Fruit fly (Drosophila melanogaster) whole organism, embryonic: ENCODE measurements around the gene CG7320.

ENCODE experiments used
- Atf-2 ChIP-seq: fragments of 200-800 bp; sonication (Bioruptor generic); optimal IDR thresholded peaks from 2 replicates; lab custom pipeline; 2016; ENCODE audit warnings: missing biosample characterization, missing genetic modification characterization
- BEAF-32 ChIP-seq: fragments of 200-800 bp; sonication (Bioruptor generic); optimal IDR thresholded peaks from 3 replicates; lab custom pipeline; 2017; ENCODE audit warnings: missing biosample characterization, missing genetic modification characterization, mild to moderate bottlenecking, moderate library complexity, missing genetic modification reagents
- CG11093 ChIP-seq: fragments of 200-800 bp; sonication (Bioruptor generic); IDR thresholded peaks from 3 replicates; pipeline ENCODE4 v1.3.6; 2022; ENCODE audit warnings: missing biosample characterization, missing genetic modification characterization
- CG12299 ChIP-seq: fragments of 200-800 bp; sonication (Bioruptor generic); optimal IDR thresholded peaks from 2 replicates; lab custom pipeline; 2018; ENCODE audit warnings: missing biosample characterization, mild to moderate bottlenecking, missing genetic modification characterization
- CG12769 ChIP-seq: fragments of 200-800 bp; sonication (Bioruptor generic); optimal IDR thresholded peaks from 2 replicates; lab custom pipeline; 2019; ENCODE audit warnings: missing biosample characterization, mild to moderate bottlenecking, missing genetic modification characterization, moderate library complexity
- CG13296 ChIP-seq: fragments of 200-800 bp; sonication (Bioruptor generic); optimal IDR thresholded peaks from 3 replicates; lab custom pipeline; 2018; ENCODE audit warnings: missing biosample characterization, mild to moderate bottlenecking, missing genetic modification characterization
- CG15011 ChIP-seq: fragments of 200-800 bp; sonication (Bioruptor generic); optimal IDR thresholded peaks from 3 replicates; lab custom pipeline; 2018; ENCODE audit warnings: missing biosample characterization, mild to moderate bottlenecking, missing genetic modification characterization
- CG17385 ChIP-seq: fragments of 200-800 bp; sonication (Bioruptor generic); optimal IDR thresholded peaks from 3 replicates; lab custom pipeline; 2018; ENCODE audit warnings: missing biosample characterization, mild to moderate bottlenecking, missing genetic modification characterization
- CG30403 ChIP-seq: fragments of 200-800 bp; sonication (Bioruptor generic); optimal IDR thresholded peaks from 3 replicates; lab custom pipeline; 2016; ENCODE audit warnings: missing biosample characterization, missing genetic modification characterization
- CG3163 ChIP-seq: fragments of 200-800 bp; sonication (Bioruptor generic); optimal IDR thresholded peaks from 3 replicates; lab custom pipeline; 2016; ENCODE audit warnings: missing biosample characterization, missing genetic modification characterization
- CG32767 ChIP-seq: fragments of 200-800 bp; sonication (Bioruptor generic); IDR thresholded peaks from 2 replicates; pipeline ENCODE4 v1.3.6; 2022; ENCODE audit warnings: missing biosample characterization, missing genetic modification characterization
- CG3838 ChIP-seq: fragments of 200-800 bp; sonication (Bioruptor generic); optimal IDR thresholded peaks from 3 replicates; lab custom pipeline; 2016; ENCODE audit warnings: missing biosample characterization, missing genetic modification characterization
- CG6175 ChIP-seq: fragments of 200-800 bp; sonication (Bioruptor generic); IDR thresholded peaks from 3 replicates; pipeline ENCODE4 v1.3.6; 2022; ENCODE audit warnings: missing biosample characterization, missing genetic modification characterization
- Camta ChIP-seq: fragments of 200-800 bp; sonication (Bioruptor generic); optimal IDR thresholded peaks from 2 replicates; lab custom pipeline; 2016; ENCODE audit warnings: missing biosample characterization, missing genetic modification characterization
- Dll ChIP-seq: fragments of 200-800 bp; sonication (Bioruptor generic); IDR thresholded peaks from 4 replicates; pipeline ENCODE4 v1.3.6; 2022; ENCODE audit warnings: missing biosample characterization, missing genetic modification characterization; ENCODE audit not compliant: partially characterized antibody
- H2.0 ChIP-seq: fragments of 200-800 bp; sonication (Bioruptor generic); IDR thresholded peaks from 2 replicates; pipeline ENCODE4 v1.3.6; 2022; ENCODE audit warnings: missing biosample characterization, missing genetic modification characterization
- HmgZ ChIP-seq: fragments of 200-800 bp; sonication (Bioruptor generic); optimal IDR thresholded peaks from 2 replicates; lab custom pipeline; 2018; ENCODE audit warnings: missing biosample characterization, mild to moderate bottlenecking, missing genetic modification characterization
- MESR4 ChIP-seq: fragments of 200-800 bp; sonication (Bioruptor generic); optimal IDR thresholded peaks from 2 replicates; lab custom pipeline; 2018; ENCODE audit warnings: missing biosample characterization, mild to moderate bottlenecking, missing genetic modification characterization, moderate library complexity
- MTF-1 ChIP-seq: fragments of 200-800 bp; sonication (Bioruptor generic); optimal IDR thresholded peaks from 2 replicates; lab custom pipeline; 2018; ENCODE audit warnings: missing biosample characterization, mild to moderate bottlenecking, missing genetic modification characterization, borderline replicate concordance
- Mad ChIP-seq: fragments of 200-800 bp; sonication (Bioruptor generic); optimal IDR thresholded peaks from 2 replicates; lab custom pipeline; 2016; ENCODE audit warnings: missing biosample characterization, missing genetic modification characterization
- Med ChIP-seq: fragments of 200-800 bp; sonication (Bioruptor generic); peaks from one replicate; lab custom pipeline; 2016; ENCODE audit warnings: missing biosample characterization, missing genetic modification characterization, mild to moderate bottlenecking, inconsistent platforms, moderate library complexity
- Optix ChIP-seq: fragments of 200-800 bp; sonication (Bioruptor generic); IDR thresholded peaks from 3 replicates; pipeline ENCODE4 v1.3.6; 2022; ENCODE audit warnings: missing biosample characterization, missing genetic modification characterization
- abd-A ChIP-seq: fragments of 200-800 bp; sonication (Bioruptor generic); optimal IDR thresholded peaks from 3 replicates; lab custom pipeline; 2019; ENCODE audit warnings: missing biosample characterization, mild to moderate bottlenecking, missing genetic modification characterization, moderate library complexity
- al ChIP-seq: fragments of 200-800 bp; sonication (Bioruptor generic); IDR thresholded peaks from 2 replicates; pipeline ENCODE4 v1.3.6; 2022; ENCODE audit warnings: missing biosample characterization, missing genetic modification characterization
- cg ChIP-seq: fragments of 200-800 bp; sonication (Bioruptor generic); optimal IDR thresholded peaks from 3 replicates; lab custom pipeline; 2019; ENCODE audit warnings: missing biosample characterization, mild to moderate bottlenecking, missing genetic modification characterization, moderate library complexity
- chinmo ChIP-seq: fragments of 200-800 bp; sonication (Bioruptor generic); IDR thresholded peaks from 4 replicates; pipeline ENCODE4 v1.3.6; 2022; ENCODE audit warnings: missing biosample characterization, missing genetic modification characterization; ENCODE audit not compliant: partially characterized antibody
- chm ChIP-seq: fragments of 200-800 bp; sonication (Bioruptor generic); IDR thresholded peaks from 2 replicates; pipeline ENCODE4 v1.3.6; 2022; ENCODE audit warnings: missing biosample characterization, missing genetic modification characterization
- ci ChIP-seq: fragments of 200-800 bp; sonication (Bioruptor generic); IDR thresholded peaks from 3 replicates; pipeline ENCODE4 v1.3.6; 2022; ENCODE audit warnings: missing biosample characterization, missing genetic modification characterization
- crc ChIP-seq: fragments of 200-800 bp; sonication (Bioruptor generic); optimal IDR thresholded peaks from 2 replicates; lab custom pipeline; 2016; ENCODE audit warnings: missing biosample characterization, missing genetic modification characterization
- crol ChIP-seq: fragments of 200-800 bp; sonication (Bioruptor generic); IDR thresholded peaks from 2 replicates; pipeline ENCODE4 v1.3.6; 2022; ENCODE audit warnings: missing biosample characterization, missing genetic modification characterization
- ems ChIP-seq: fragments of 200-800 bp; sonication (Bioruptor generic); optimal IDR thresholded peaks from 3 replicates; lab custom pipeline; 2016; ENCODE audit warnings: missing biosample characterization, missing genetic modification characterization
- fd64A ChIP-seq: fragments of 200-800 bp; sonication (Bioruptor generic); optimal IDR thresholded peaks from 3 replicates; lab custom pipeline; 2018; ENCODE audit warnings: missing biosample characterization, mild to moderate bottlenecking, missing genetic modification characterization
- gcm2 ChIP-seq: fragments of 200-800 bp; sonication (Bioruptor generic); optimal IDR thresholded peaks from 2 replicates; lab custom pipeline; 2016; ENCODE audit warnings: missing biosample characterization, missing genetic modification characterization
- grn ChIP-seq: fragments of 200-800 bp; sonication (Bioruptor generic); optimal IDR thresholded peaks from 3 replicates; lab custom pipeline; 2017; ENCODE audit warnings: missing biosample characterization, missing genetic modification characterization
- gro ChIP-seq: fragments of 200-800 bp; sonication (Bioruptor generic); optimal IDR thresholded peaks from 2 replicates; lab custom pipeline; 2016; ENCODE audit warnings: missing biosample characterization, missing genetic modification characterization
- gt ChIP-seq: fragments of 200-800 bp; sonication (Bioruptor generic); IDR thresholded peaks from 2 replicates; pipeline ENCODE4 v1.3.6; 2022; ENCODE audit warnings: missing biosample characterization, missing genetic modification characterization
- klu ChIP-seq: fragments of 200-800 bp; sonication (Bioruptor generic); IDR thresholded peaks from 2 replicates; pipeline ENCODE4 v1.3.6; 2022; ENCODE audit warnings: missing biosample characterization, missing genetic modification characterization
- kni ChIP-seq: fragments of 200-800 bp; sonication (Bioruptor generic); optimal IDR thresholded peaks from 3 replicates; lab custom pipeline; 2017; ENCODE audit warnings: mild to moderate bottlenecking, missing biosample characterization, missing genetic modification reagents, missing genetic modification characterization
- mam ChIP-seq: fragments of 200-800 bp; sonication (Bioruptor generic); optimal IDR thresholded peaks from 3 replicates; lab custom pipeline; 2016; ENCODE audit warnings: missing biosample characterization, missing genetic modification characterization
- otp ChIP-seq: fragments of 200-800 bp; sonication (Bioruptor generic); IDR thresholded peaks from 3 replicates; pipeline ENCODE4, ENCODE4 v1.3.6; 2022; ENCODE audit warnings: missing biosample characterization, missing genetic modification characterization
- pfk ChIP-seq: fragments of 200-800 bp; sonication (Bioruptor generic); optimal IDR thresholded peaks from 2 replicates; lab custom pipeline; 2018; ENCODE audit warnings: missing biosample characterization, mild to moderate bottlenecking, missing genetic modification characterization, moderate library complexity
- rib ChIP-seq: fragments of 200-800 bp; sonication (Bioruptor generic); IDR thresholded peaks from 2 replicates; pipeline ENCODE4 v1.3.6; 2022; ENCODE audit warnings: missing biosample characterization, missing genetic modification characterization
- salm ChIP-seq: fragments of 200-800 bp; sonication (Bioruptor generic); optimal IDR thresholded peaks from 2 replicates; lab custom pipeline; 2018; ENCODE audit warnings: missing biosample characterization, mild to moderate bottlenecking, missing genetic modification characterization
- slbo ChIP-seq: fragments of 200-800 bp; sonication (Bioruptor generic); IDR thresholded peaks from 2 replicates; pipeline ENCODE4 v1.3.6; 2022; ENCODE audit warnings: missing biosample characterization, missing genetic modification characterization
- sna ChIP-seq: fragments of 200-800 bp; sonication (Bioruptor generic); IDR thresholded peaks from 2 replicates; pipeline ENCODE4 v1.3.6; 2022; ENCODE audit warnings: missing biosample characterization, missing genetic modification characterization; ENCODE audit not compliant: partially characterized antibody
- so ChIP-seq: fragments of 200-800 bp; sonication (Bioruptor generic); IDR thresholded peaks from 3 replicates; pipeline ENCODE4 v1.3.6; 2022; ENCODE audit warnings: missing biosample characterization, missing genetic modification characterization
- sr ChIP-seq: fragments of 200-800 bp; sonication (Bioruptor generic); IDR thresholded peaks from 3 replicates; pipeline ENCODE4 v1.3.6; 2022; ENCODE audit warnings: missing biosample characterization, missing genetic modification characterization
- twi ChIP-seq: fragments of 200-800 bp; optimal IDR thresholded peaks from 2 replicates; lab custom pipeline; 2019; ENCODE audit warnings: missing biosample characterization, mild to moderate bottlenecking, missing genetic modification characterization, moderate library complexity

Gene CG7320

dm6 chr3L:18243673-18244072, 42.4 kb downstream of the CG7320 start (continued):
- TF ChIP-seq ci (GFP tag; lab: Robert Waterston, UW) (0 out of 3 replicates have a peak, but pooled peaks have one; percentile 26), crc (GFP tag; lab: Kevin White, UChicago) (no peak), CG12299 (tag; lab: Kevin White, UChicago) (no peak), sna (GFP tag; lab: Robert Waterston, UW) (no peak), sr (peak; percentile 86), CG15011 (no peak), kni (GFP tag; lab: Kevin White, UChicago) (peak; percentile 97), CG11093 (no peak), Dll (GFP tag; lab: Robert Waterston, UW) (0 out of 4 replicates have a peak, but pooled peaks have one; percentile 22), klu (GFP tag; lab: Robert Waterston, UW) (0 out of 2 replicates have a peak, but pooled peaks have one; percentile 20), HmgZ (tag; lab: Kevin White, UChicago) (no peak), CG3838 (GFP tag; lab: Kevin White, UChicago) (no peak), Camta (GFP tag; lab: Kevin White, UChicago) (no peak), H2.0 (GFP tag; lab: Robert Waterston, UW) (no peak), MTF-1 (no peak), so (GFP tag; lab: Robert Waterston, UW) (peak; percentile 9; the same call in 1 of the 3 replicates), Med (GFP tag; lab: Kevin White, UChicago) (peak; percentile 17), MESR4 (no peak), CG30403 (GFP tag; lab: Kevin White, UChicago) (no peak), abd-A (tag; lab: Kevin White, UChicago) (peak; percentile 68), gro (GFP tag; lab: Kevin White, UChicago) (no peak), Optix (GFP tag; lab: Robert Waterston, UW) (no peak), ems (GFP tag; lab: Kevin White, UChicago) (no peak), CG6175 (GFP tag; lab: Robert Waterston, UW) (peak; percentile 84), grn (GFP tag; lab: Kevin White, UChicago) (peak; percentile 72), fd64A (GFP tag; lab: Kevin White, UChicago) (no peak), mam (GFP tag; lab: Kevin White, UChicago) (no peak), Atf-2 (GFP tag; lab: Kevin White, UChicago) (no peak), cg (peak; percentile 81), otp (GFP tag; lab: Robert Waterston, UW) (0 out of 3 replicates have a peak, but pooled peaks have one; percentile 56), gcm2 (no peak), CG13296 (GFP tag; lab: Kevin White, UChicago) (no peak), salm (no peak), Mad (no peak), chinmo (GFP tag; lab: Robert Waterston, UW) (0 out of 4 replicates have a peak, but pooled peaks have one; percentile 43), CG17385 (GFP tag; lab: Kevin White, UChicago) (no peak), CG3163 (GFP tag; lab: Kevin White, UChicago) (no peak), al (GFP tag; lab: Robert Waterston, UW) (no peak), slbo (GFP tag; lab: Robert Waterston, UW) (peak; percentile 25; the same call in 1 of the 2 replicates), pfk (GFP tag; lab: Kevin White, UChicago) (peak; percentile 80), BEAF-32 (no peak), CG12769 (tag; lab: Kevin White, UChicago) (peak; percentile 63), rib (peak; percentile 71; the same call in 1 of the 2 replicates), CG32767 (GFP tag; lab: Robert Waterston, UW) (peak; percentile 20; the same call in 1 of the 2 replicates), twi (tag; lab: Kevin White, UChicago) (peak; percentile 9), gt (GFP tag; lab: Robert Waterston, UW) (no peak), crol (GFP tag; lab: Robert Waterston, UW) (peak; percentile 98), chm (GFP tag; lab: Robert Waterston, UW) (peak; percentile 21; the same call in 1 of the 2 replicates)
